Fruit fly (Drosophila melanogaster) whole organism, embryonic: ENCODE results near the gene Pdi.

ENCODE experiments used
- Adf1 ChIP-seq: fragments of 200-800 bp; sonication (Bioruptor generic); IDR thresholded peaks from 2 replicates; pipeline ENCODE4 v1.3.6; 2022; ENCODE audit warnings: missing biosample characterization, missing genetic modification characterization
- CG10979 ChIP-seq: fragments of 200-800 bp; sonication (Bioruptor generic); optimal IDR thresholded peaks from 2 replicates; lab custom pipeline; 2018; ENCODE audit warnings: missing biosample characterization, mild to moderate bottlenecking, missing genetic modification characterization, moderate library complexity
- CG12391 ChIP-seq: fragments of 200-800 bp; sonication (Bioruptor generic); optimal IDR thresholded peaks from 3 replicates; lab custom pipeline; 2018; ENCODE audit warnings: missing biosample characterization, mild to moderate bottlenecking, missing genetic modification characterization, moderate library complexity
- CG14710 ChIP-seq: fragments of 200-800 bp; sonication (Bioruptor generic); optimal IDR thresholded peaks from 3 replicates; lab custom pipeline; 2019; ENCODE audit warnings: missing biosample characterization, mild to moderate bottlenecking, missing genetic modification characterization, moderate library complexity
- CG14860 ChIP-seq: fragments of 200-800 bp; sonication (Bioruptor generic); IDR thresholded peaks from 3 replicates; pipeline ENCODE4 v1.3.6; 2022; ENCODE audit warnings: missing biosample characterization, missing genetic modification characterization; ENCODE audit not compliant: partially characterized antibody
- CG15011 ChIP-seq: fragments of 200-800 bp; sonication (Bioruptor generic); optimal IDR thresholded peaks from 3 replicates; lab custom pipeline; 2018; ENCODE audit warnings: missing biosample characterization, mild to moderate bottlenecking, missing genetic modification characterization
- CG15269 ChIP-seq: fragments of 200-800 bp; sonication (Bioruptor generic); optimal IDR thresholded peaks from 2 replicates; lab custom pipeline; 2018; ENCODE audit warnings: missing biosample characterization, mild to moderate bottlenecking, missing genetic modification characterization, moderate library complexity
- CG15514 ChIP-seq: fragments of 200-800 bp; sonication (Bioruptor generic); optimal IDR thresholded peaks from 3 replicates; lab custom pipeline; 2017; ENCODE audit warnings: missing biosample characterization, missing genetic modification characterization, mild to moderate bottlenecking, moderate library complexity, missing genetic modification reagents
- CG17361 ChIP-seq: fragments of 200-800 bp; sonication (Bioruptor generic); IDR thresholded peaks from 3 replicates; pipeline ENCODE4 v1.3.6; 2022; ENCODE audit warnings: missing biosample characterization, missing genetic modification characterization
- CG18011 ChIP-seq: fragments of 200-800 bp; sonication (Bioruptor generic); optimal IDR thresholded peaks from 2 replicates; lab custom pipeline; 2017; ENCODE audit warnings: missing biosample characterization, missing genetic modification characterization, mild to moderate bottlenecking, moderate library complexity, missing genotype
- CG1832 ChIP-seq: fragments of 200-800 bp; sonication (Bioruptor generic); optimal IDR thresholded peaks from 2 replicates; lab custom pipeline; 2017; ENCODE audit warnings: missing biosample characterization, mild to moderate bottlenecking, missing genetic modification characterization, inconsistent platforms
- CG2199 ChIP-seq: fragments of 200-800 bp; sonication (Bioruptor generic); IDR thresholded peaks from 3 replicates; pipeline ENCODE4 v1.3.6; 2022; ENCODE audit warnings: missing biosample characterization, missing genetic modification characterization
- CG2889 ChIP-seq: fragments of 200-800 bp; sonication (Bioruptor generic); IDR thresholded peaks from 3 replicates; pipeline ENCODE4 v1.3.6; 2022; ENCODE audit warnings: missing biosample characterization, missing genetic modification characterization
- CG31441 ChIP-seq: fragments of 200-800 bp; sonication (Bioruptor generic); IDR thresholded peaks from 2 replicates; pipeline ENCODE4 v1.3.6; 2022; ENCODE audit warnings: missing biosample characterization, missing genetic modification characterization
- CG3281 ChIP-seq: fragments of 200-800 bp; sonication (Bioruptor generic); optimal IDR thresholded peaks from 3 replicates; lab custom pipeline; 2017; ENCODE audit warnings: missing biosample characterization, mild to moderate bottlenecking, missing genetic modification characterization
- CG34224 ChIP-seq: fragments of 200-800 bp; sonication (Bioruptor generic); IDR thresholded peaks from 3 replicates; pipeline ENCODE4 v1.3.6; 2022; ENCODE audit warnings: missing biosample characterization, missing genetic modification characterization; ENCODE audit not compliant: partially characterized antibody
- CG4360 ChIP-seq: fragments of 200-800 bp; sonication (Bioruptor generic); IDR thresholded peaks from 2 replicates; pipeline ENCODE4 v1.3.6; 2022; ENCODE audit warnings: missing biosample characterization, missing genetic modification characterization
- CG6175 ChIP-seq: fragments of 200-800 bp; sonication (Bioruptor generic); IDR thresholded peaks from 3 replicates; pipeline ENCODE4 v1.3.6; 2022; ENCODE audit warnings: missing biosample characterization, missing genetic modification characterization
- CG6854 ChIP-seq: fragments of 200-800 bp; sonication (Bioruptor generic); optimal IDR thresholded peaks from 3 replicates; lab custom pipeline; 2017; ENCODE audit warnings: missing biosample characterization, mild to moderate bottlenecking, missing genetic modification characterization
- CG7556 ChIP-seq: fragments of 200-800 bp; sonication (Bioruptor generic); optimal IDR thresholded peaks from 2 replicates; lab custom pipeline; 2017; ENCODE audit warnings: missing biosample characterization, mild to moderate bottlenecking, missing genetic modification characterization
- CoRest ChIP-seq: fragments of 200-800 bp; sonication (Bioruptor generic); optimal IDR thresholded peaks from 3 replicates; lab custom pipeline; 2018; ENCODE audit warnings: missing biosample characterization, mild to moderate bottlenecking, missing genetic modification characterization, moderate library complexity
- Fer3 ChIP-seq: fragments of 200-800 bp; sonication (Bioruptor generic); optimal IDR thresholded peaks from 2 replicates; lab custom pipeline; 2018; ENCODE audit warnings: missing biosample characterization, mild to moderate bottlenecking, missing genetic modification characterization, moderate library complexity
- Med ChIP-seq: fragments of 200-800 bp; sonication (Bioruptor generic); peaks from one replicate; lab custom pipeline; 2016; ENCODE audit warnings: missing biosample characterization, missing genetic modification characterization, mild to moderate bottlenecking, inconsistent platforms, moderate library complexity
- Nf-YB ChIP-seq: fragments of 200-800 bp; sonication (Bioruptor generic); optimal IDR thresholded peaks from 3 replicates; lab custom pipeline; 2019; ENCODE audit warnings: missing biosample characterization, mild to moderate bottlenecking, missing genetic modification characterization, moderate library complexity
- Ptx1 ChIP-seq: fragments of 200-800 bp; sonication (Bioruptor generic); IDR thresholded peaks from 2 replicates; pipeline ENCODE4 v1.3.6; 2022; ENCODE audit warnings: missing biosample characterization, missing genetic modification characterization
- Spps ChIP-seq: fragments of 200-800 bp; sonication (Bioruptor generic); optimal IDR thresholded peaks from 2 replicates; lab custom pipeline; 2018; ENCODE audit warnings: missing biosample characterization, mild to moderate bottlenecking, missing genetic modification characterization
- bbx ChIP-seq: fragments of 200-800 bp; sonication (Bioruptor generic); IDR thresholded peaks from 2 replicates; pipeline ENCODE4 v1.3.6; 2022; ENCODE audit warnings: missing biosample characterization, missing genetic modification characterization; ENCODE audit not compliant: partially characterized antibody
- bowl ChIP-seq: fragments of 200-800 bp; sonication (Bioruptor generic); IDR thresholded peaks from 2 replicates; pipeline ENCODE4 v1.3.6; 2022; ENCODE audit warnings: missing biosample characterization, missing genetic modification characterization
- caup ChIP-seq: fragments of 200-800 bp; sonication (Bioruptor generic); optimal IDR thresholded peaks from 3 replicates; lab custom pipeline; 2017; ENCODE audit warnings: missing biosample characterization, mild to moderate bottlenecking, missing genetic modification characterization, moderate library complexity; ENCODE audit not compliant: severe bottlenecking
- cg ChIP-seq: fragments of 200-800 bp; sonication (Bioruptor generic); optimal IDR thresholded peaks from 3 replicates; lab custom pipeline; 2019; ENCODE audit warnings: missing biosample characterization, mild to moderate bottlenecking, missing genetic modification characterization, moderate library complexity
- crol ChIP-seq: fragments of 200-800 bp; sonication (Bioruptor generic); IDR thresholded peaks from 2 replicates; pipeline ENCODE4 v1.3.6; 2022; ENCODE audit warnings: missing biosample characterization, missing genetic modification characterization
- dimm ChIP-seq: fragments of 200-800 bp; sonication (Bioruptor generic); IDR thresholded peaks from 2 replicates; pipeline ENCODE4 v1.3.6; 2022; ENCODE audit warnings: missing biosample characterization, missing genetic modification characterization
- dmrt11E ChIP-seq: fragments of 200-800 bp; sonication (Bioruptor generic); optimal IDR thresholded peaks from 3 replicates; lab custom pipeline; 2018; ENCODE audit warnings: missing biosample characterization, mild to moderate bottlenecking, missing genetic modification characterization, moderate library complexity
- inv ChIP-seq: fragments of 200-800 bp; sonication (Bioruptor generic); IDR thresholded peaks from 2 replicates; pipeline ENCODE4 v1.3.6; 2022; ENCODE audit warnings: missing biosample characterization, missing genetic modification characterization; ENCODE audit not compliant: partially characterized antibody
- jing ChIP-seq: fragments of 200-800 bp; sonication (Bioruptor generic); optimal IDR thresholded peaks from 2 replicates; lab custom pipeline; 2018; ENCODE audit warnings: missing biosample characterization, mild to moderate bottlenecking, missing genetic modification characterization
- lbe ChIP-seq: fragments of 200-800 bp; sonication (Bioruptor generic); optimal IDR thresholded peaks from 2 replicates; lab custom pipeline; 2016; ENCODE audit warnings: missing biosample characterization, mild to moderate bottlenecking, missing genetic modification characterization
- luna ChIP-seq: fragments of 200-800 bp; sonication (Bioruptor generic); optimal IDR thresholded peaks from 2 replicates; lab custom pipeline; 2016; ENCODE audit warnings: missing biosample characterization, missing genetic modification characterization
- pnt ChIP-seq: fragments of 200-800 bp; sonication (Bioruptor generic); optimal IDR thresholded peaks from 3 replicates; lab custom pipeline; 2016; ENCODE audit warnings: missing biosample characterization, missing genetic modification characterization
- sd ChIP-seq: fragments of 200-800 bp; sonication (Bioruptor generic); optimal IDR thresholded peaks from 3 replicates; lab custom pipeline; 2018; ENCODE audit warnings: missing biosample characterization, mild to moderate bottlenecking, missing genetic modification characterization, moderate library complexity
- sens ChIP-seq: fragments of 200-800 bp; sonication (Bioruptor generic); peaks from one replicate; lab custom pipeline; 2016; ENCODE audit warnings: missing biosample characterization, missing genetic modification characterization
- sens-2 ChIP-seq: fragments of 200-800 bp; sonication (Bioruptor generic); IDR thresholded peaks from 2 replicates; pipeline ENCODE4 v1.3.6; 2022; ENCODE audit warnings: missing biosample characterization, missing genetic modification characterization
- stwl ChIP-seq: fragments of 200-800 bp; sonication (Bioruptor generic); optimal IDR thresholded peaks from 3 replicates; lab custom pipeline; 2018; ENCODE audit warnings: missing biosample characterization, mild to moderate bottlenecking, missing genetic modification characterization, moderate library complexity
- tna ChIP-seq: fragments of 200-800 bp; sonication (Bioruptor generic); IDR thresholded peaks from 2 replicates; pipeline ENCODE4 v1.3.6; 2022; ENCODE audit warnings: missing biosample characterization, missing genetic modification characterization; ENCODE audit not compliant: partially characterized antibody
- unc-4 ChIP-seq: fragments of 200-800 bp; sonication (Bioruptor generic); IDR thresholded peaks from 2 replicates; pipeline ENCODE4 v1.3.6; 2022; ENCODE audit warnings: missing biosample characterization, missing genetic modification characterization; ENCODE audit not compliant: partially characterized antibody
- vfl ChIP-seq: fragments of 200-800 bp; sonication (Bioruptor generic); optimal IDR thresholded peaks from 2 replicates; lab custom pipeline; 2016; ENCODE audit warnings: missing biosample characterization, missing genetic modification characterization
- yki ChIP-seq: fragments of >200 bp; optimal IDR thresholded peaks from 3 replicates; lab custom pipeline; 2018
- zfh2 ChIP-seq: fragments of 200-800 bp; sonication (Bioruptor generic); optimal IDR thresholded peaks from 2 replicates; lab custom pipeline; 2016; ENCODE audit warnings: missing biosample characterization, missing genetic modification characterization

Pdi gene

dm6 chr3L:15107776-15108379 is 34.8 kb downstream of the Pdi start (continued):
- peak; percentile 39 for TF ChIP-seq Spps (tag; lab: Kevin White, UChicago)
- peak; percentile 25 for TF ChIP-seq CG1832 (GFP tag; lab: Kevin White, UChicago)
- TF ChIP-seq cg, result peak; percentile 37
- no peak for TF ChIP-seq tna (GFP tag; lab: Robert Waterston, UW)
- peak; percentile 75; the same call in 1 of the 2 replicates for TF ChIP-seq CG31441 (GFP tag; lab: Robert Waterston, UW)
- TF ChIP-seq CG14860 (GFP tag; lab: Robert Waterston, UW), result no peak
- TF ChIP-seq Fer3 (tag; lab: Kevin White, UChicago), result no peak
- peak; percentile 74 for TF ChIP-seq CG14710 (tag; lab: Kevin White, UChicago)
- peak; percentile 89 for TF ChIP-seq CG17361
- peak; percentile 79 for TF ChIP-seq dmrt11E
- TF ChIP-seq dimm, result 0 out of 2 replicates have a peak, but pooled peaks have one; percentile 24
- TF ChIP-seq vfl (GFP tag; lab: Kevin White, UChicago), result no peak
- no peak for TF ChIP-seq CG6854
- TF ChIP-seq lbe (GFP tag; lab: Kevin White, UChicago), result peak; percentile 86
- TF ChIP-seq crol (GFP tag; lab: Robert Waterston, UW), result peak; percentile 84
- TF ChIP-seq CG3281, result peak; percentile 44
- TF ChIP-seq Med (GFP tag; lab: Kevin White, UChicago), result peak; percentile 15
- TF ChIP-seq sens-2 (GFP tag; lab: Robert Waterston, UW), result no peak
- peak; percentile 81 for TF ChIP-seq sens (GFP tag; lab: Kevin White, UChicago)
- no peak for TF ChIP-seq luna (GFP tag; lab: Kevin White, UChicago)
- peak; percentile 83 for TF ChIP-seq CG7556 (GFP tag; lab: Kevin White, UChicago)
- TF ChIP-seq CG10979 (tag; lab: Kevin White, UChicago), result peak; percentile 80
- TF ChIP-seq CG18011 (GFP tag; lab: Kevin White, UChicago), result no peak
- peak; percentile 8 for TF ChIP-seq pnt

- TF ChIP-seq crol (GFP tag; lab: Robert Waterston, UW), result peak; percentile 77
- no peak for TF ChIP-seq Ptx1 (GFP tag; lab: Robert Waterston, UW)
- TF ChIP-seq stwl (tag; lab: Kevin White, UChicago), result no peak
- TF ChIP-seq sd (tag; lab: Kevin White, UChicago), result peak; percentile 5
- no peak for TF ChIP-seq caup (GFP tag; lab: Kevin White, UChicago)
- TF ChIP-seq CG2199 (GFP tag; lab: Robert Waterston, UW), result 0 out of 3 replicates have a peak, but pooled peaks have one; percentile 29
- TF ChIP-seq Nf-YB, result no peak
- TF ChIP-seq CG4360, result peak; percentile 84
- 0 out of 3 replicates have a peak, but pooled peaks have one; percentile 18 for TF ChIP-seq CG6175 (GFP tag; lab: Robert Waterston, UW)
- 0 out of 2 replicates have a peak, but pooled peaks have one; percentile 28 for TF ChIP-seq unc-4 (GFP tag; lab: Robert Waterston, UW)
- TF ChIP-seq bowl (GFP tag; lab: Robert Waterston, UW), result 0 out of 2 replicates have a peak, but pooled peaks have one; percentile 6
- TF ChIP-seq inv (GFP tag; lab: Robert Waterston, UW), result 0 out of 2 replicates have a peak, but pooled peaks have one; percentile 16
- no peak for TF ChIP-seq zfh2 (GFP tag; lab: Kevin White, UChicago)
- no peak for TF ChIP-seq CG12391 (tag; lab: Kevin White, UChicago)
- no peak for TF ChIP-seq CG15011
- peak; percentile 50 for TF ChIP-seq Med (GFP tag; lab: Kevin White, UChicago)
- no peak for TF ChIP-seq CG15514
- peak; percentile 54 for TF ChIP-seq cg
- no peak for TF ChIP-seq CoRest (tag; lab: Kevin White, UChicago)
- TF ChIP-seq yki (lab: Kevin White, UChicago), result no peak
- no peak for TF ChIP-seq jing (GFP tag; lab: Kevin White, UChicago)
- peak; percentile 62; the same call in 1 of the 2 replicates for TF ChIP-seq Adf1 (GFP tag; lab: Robert Waterston, UW)
- no peak for TF ChIP-seq CG15269
- peak; percentile 46; the same call in 1 of the 2 replicates for TF ChIP-seq bbx (GFP tag; lab: Robert Waterston, UW)
- TF ChIP-seq CG34224 (GFP tag; lab: Robert Waterston, UW), result peak; percentile 12; the same call in 1 of the 3 replicates
- peak; percentile 13; the same call in 1 of the 3 replicates for TF ChIP-seq CG2889 (GFP tag; lab: Robert Waterston, UW)
- TF ChIP-seq CG6854, result peak; percentile 69
These were observed 35.4 kb downstream of the Pdi start for dm6 chr3L:15107158-15107775.
